Worm (Caenorhabditis elegans) whole organism, early embryonic: ENCODE measurements around the gene ZK792.5.

Experiments used
- B0310.2 ChIP-seq: sonication (generic microtip); optimal IDR thresholded peaks from 2 replicates; lab custom pipeline; 2016; ENCODE audit warnings: mild to moderate bottlenecking, missing genetic modification characterization, missing compliant biosample characterization
- F13C5.2 ChIP-seq: sonication (generic microtip); optimal IDR thresholded peaks from 2 replicates; lab custom pipeline; 2017; ENCODE audit warnings: mild to moderate bottlenecking, missing genetic modification characterization, inconsistent platforms, missing compliant biosample characterization
- aly-1 ChIP-seq: sonication (generic microtip); optimal IDR thresholded peaks from 2 replicates; lab custom pipeline; 2016; ENCODE audit warnings: missing genetic modification characterization, missing compliant biosample characterization
- ama-1 ChIP-seq: fragments of 150-350 bp; optimal IDR thresholded peaks from 2 replicates; lab custom pipeline; 2014
- ceh-13 ChIP-seq: fragments of 200-800 bp; sonication (Bioruptor generic); optimal IDR thresholded peaks from 2 replicates; lab custom pipeline; 2018; ENCODE audit warnings: mild to moderate bottlenecking, missing genetic modification characterization, missing compliant biosample characterization
- ceh-36 ChIP-seq: sonication (generic microtip); optimal IDR thresholded peaks from 2 replicates; lab custom pipeline; 2016; ENCODE audit warnings: missing genetic modification characterization, inconsistent platforms, missing compliant biosample characterization
- ets-7 ChIP-seq: sonication (generic microtip); optimal IDR thresholded peaks from 2 replicates; lab custom pipeline; 2016; ENCODE audit warnings: missing genotype, missing genetic modification characterization, missing compliant biosample characterization
- flt-1 ChIP-seq: fragments of 200-800 bp; sonication (Bioruptor generic); IDR thresholded peaks from 2 replicates; pipeline ENCODE4 v1.3.6; 2022; ENCODE audit warnings: missing genetic modification characterization, missing compliant biosample characterization
- hmbx-1 ChIP-seq: sonication (generic microtip); optimal IDR thresholded peaks from 2 replicates; lab custom pipeline; 2016; ENCODE audit warnings: mild to moderate bottlenecking, missing genetic modification characterization, missing compliant biosample characterization
- hmg-4 ChIP-seq: fragments of 200-800 bp; sonication (Bioruptor generic); optimal IDR thresholded peaks from 2 replicates; lab custom pipeline; 2018; ENCODE audit warnings: mild to moderate bottlenecking, missing genetic modification characterization, missing compliant biosample characterization
- hnd-1 ChIP-seq: sonication (generic microtip); optimal IDR thresholded peaks from 2 replicates; lab custom pipeline; 2016; ENCODE audit warnings: missing genetic modification characterization, missing compliant biosample characterization
- pes-1 ChIP-seq: fragments of 200-800 bp; sonication (Bioruptor generic); IDR thresholded peaks from 2 replicates; pipeline ENCODE4 v1.3.6; 2022; ENCODE audit warnings: missing genetic modification reagents, missing genetic modification characterization, missing compliant biosample characterization
- scrt-1 ChIP-seq: fragments of 200-800 bp; sonication (Bioruptor generic); IDR thresholded peaks from 2 replicates; pipeline ENCODE4 v1.3.6; 2022; ENCODE audit warnings: missing genetic modification characterization, missing compliant biosample characterization
- sea-1 ChIP-seq: fragments of 200-800 bp; sonication (Bioruptor generic); conservative IDR thresholded peaks from 2 replicates; pipeline ENCODE4 v1.3.6; 2022; ENCODE audit warnings: missing genetic modification characterization, missing compliant biosample characterization
- tbx-11 ChIP-seq: fragments of 200-800 bp; sonication (Bioruptor generic); IDR thresholded peaks from 2 replicates; pipeline ENCODE4 v1.3.6; 2022; ENCODE audit warnings: missing genetic modification characterization, missing compliant biosample characterization
- tbx-37 ChIP-seq: fragments of 200-800 bp; sonication (Bioruptor generic); conservative IDR thresholded peaks from 2 replicates; pipeline ENCODE4 v1.3.6; 2022; ENCODE audit warnings: missing genetic modification reagents, missing genetic modification characterization, missing compliant biosample characterization
- tra-4 ChIP-seq: sonication (generic microtip); optimal IDR thresholded peaks from 2 replicates; lab custom pipeline; 2017; ENCODE audit warnings: missing genetic modification characterization, missing compliant biosample characterization

ZK792.5 gene

DNA sequence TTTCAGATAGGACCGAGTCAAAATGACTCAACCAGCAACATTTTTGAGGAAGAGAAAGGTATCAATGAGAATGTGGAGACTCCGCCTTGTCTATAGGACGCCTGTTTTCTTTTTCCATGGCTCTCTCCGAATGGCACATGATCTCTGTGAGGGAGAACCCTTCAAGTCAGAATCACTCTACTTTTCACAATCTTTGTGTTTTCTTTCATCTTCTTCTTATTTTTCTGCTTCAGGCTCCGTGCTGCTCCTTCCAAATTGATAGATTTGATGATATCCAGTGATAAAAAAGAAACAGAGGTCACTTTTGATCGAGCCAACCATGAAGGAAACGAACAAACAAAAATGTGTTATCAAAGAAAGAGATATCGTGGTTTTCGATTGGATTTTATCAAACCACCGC lies 38.9 kb downstream of the ZK792.5 start, which contains the start of gene ZK809.8:
ZK809.8 (minus strand) TSS at position 34 of the 400 bp plus-strand sequence.
- no peak for TF ChIP-seq scrt-1 (GFP tag; lab: Robert Waterston, UW)
- no peak for TF ChIP-seq hmg-4 (GFP tag; lab: Kevin White, UChicago)
- no peak for TF ChIP-seq ama-1
- no peak for TF ChIP-seq B0310.2 (tag; lab: Kevin White, UChicago)
- TF ChIP-seq ets-7 (tag; lab: Kevin White, UChicago), result no peak
- no peak for TF ChIP-seq tra-4
- TF ChIP-seq ceh-13, result no peak
- TF ChIP-seq ceh-36, result no peak
- TF ChIP-seq tbx-37 (GFP tag; lab: Robert Waterston, UW), result no peak
- TF ChIP-seq sea-1 (GFP tag; lab: Robert Waterston, UW), result no peak
- TF ChIP-seq aly-1 (tag; lab: Kevin White, UChicago), result no peak
- no peak for TF ChIP-seq flt-1
- TF ChIP-seq hmbx-1 (tag; lab: Kevin White, UChicago), result no peak
- no peak for TF ChIP-seq tbx-11 (GFP tag; lab: Robert Waterston, UW)

DNA sequence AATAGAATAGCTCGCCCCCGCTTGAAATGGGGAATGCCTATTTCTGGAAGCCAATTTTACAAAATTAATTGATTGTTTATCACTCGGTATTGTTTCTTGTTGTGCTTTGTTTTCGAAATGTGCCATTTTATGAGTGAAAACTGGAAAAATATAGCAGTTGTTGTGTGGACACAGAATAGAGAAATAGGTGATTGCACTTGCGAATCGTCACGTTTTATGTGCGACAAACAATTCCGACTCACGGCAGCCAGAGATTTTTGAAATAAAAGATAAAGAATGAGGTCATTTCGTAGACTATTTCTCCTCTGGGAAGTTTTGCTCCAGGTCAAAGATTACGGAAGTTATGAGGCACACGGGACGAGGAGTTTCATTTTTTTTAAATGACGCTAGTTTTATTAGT lies 41.0 kb downstream of the ZK792.5 start:
- TF ChIP-seq scrt-1 (GFP tag; lab: Robert Waterston, UW) (no peak), ets-7 (tag; lab: Kevin White, UChicago) (no peak), tra-4 (no peak), pes-1 (no peak), ceh-36 (no peak), ama-1 (no peak), hmg-4 (GFP tag; lab: Kevin White, UChicago) (no peak), ceh-13 (no peak), flt-1 (no peak), aly-1 (tag; lab: Kevin White, UChicago) (no peak), tbx-11 (GFP tag; lab: Robert Waterston, UW) (no peak)

DNA sequence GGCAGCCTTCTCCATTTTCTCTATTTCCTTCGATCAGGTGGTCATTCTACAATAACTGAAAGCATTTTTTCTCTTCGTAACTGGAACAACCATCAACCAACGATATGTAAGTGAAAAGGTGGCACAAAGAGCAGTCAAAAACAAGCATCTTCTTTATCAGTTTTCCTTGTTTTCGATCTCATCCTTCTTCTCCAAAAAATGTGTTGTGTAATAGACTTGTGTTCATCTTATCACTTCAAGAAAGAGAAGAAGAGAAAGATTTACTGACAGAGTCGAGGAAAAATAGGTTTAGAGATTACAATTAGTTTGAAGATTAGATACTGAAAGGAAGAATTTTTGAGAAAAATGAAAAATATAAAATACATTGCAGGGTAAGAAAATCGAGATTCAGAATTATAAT lies 42.6 kb downstream of the ZK792.5 start:
- TF ChIP-seq flt-1 (no peak), hmbx-1 (tag; lab: Kevin White, UChicago) (no peak), pes-1 (no peak), tbx-11 (GFP tag; lab: Robert Waterston, UW) (no peak), ama-1 (no peak), scrt-1 (GFP tag; lab: Robert Waterston, UW) (no peak), F13C5.2 (tag; lab: Kevin White, UChicago) (no peak), hnd-1 (tag; lab: Kevin White, UChicago) (no peak), ceh-36 (no peak), ets-7 (tag; lab: Kevin White, UChicago) (no peak), hmg-4 (GFP tag; lab: Kevin White, UChicago) (no peak)

DNA sequence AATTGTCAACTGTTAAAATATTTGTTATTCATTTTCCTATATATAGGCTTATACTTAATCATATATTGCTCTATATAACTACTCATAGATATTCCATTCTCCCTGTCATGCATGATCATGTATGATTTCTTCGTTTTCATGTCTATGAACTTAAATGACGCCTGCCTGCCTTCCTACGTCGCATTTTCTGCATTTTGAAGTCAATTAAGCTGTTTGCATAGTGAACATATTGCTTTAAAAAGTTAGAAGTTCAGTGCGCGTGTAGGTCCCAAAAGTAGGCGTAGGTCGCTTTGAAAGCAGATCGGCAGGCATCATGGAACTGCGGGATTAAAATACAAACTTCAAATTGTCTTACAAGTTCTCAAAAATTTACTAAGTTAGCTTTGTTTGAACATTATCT lies 43.2 kb downstream of the ZK792.5 start:
- TF ChIP-seq ets-7 (tag; lab: Kevin White, UChicago) (no peak), flt-1 (no peak), ceh-36 (no peak), ama-1 (no peak)

DNA sequence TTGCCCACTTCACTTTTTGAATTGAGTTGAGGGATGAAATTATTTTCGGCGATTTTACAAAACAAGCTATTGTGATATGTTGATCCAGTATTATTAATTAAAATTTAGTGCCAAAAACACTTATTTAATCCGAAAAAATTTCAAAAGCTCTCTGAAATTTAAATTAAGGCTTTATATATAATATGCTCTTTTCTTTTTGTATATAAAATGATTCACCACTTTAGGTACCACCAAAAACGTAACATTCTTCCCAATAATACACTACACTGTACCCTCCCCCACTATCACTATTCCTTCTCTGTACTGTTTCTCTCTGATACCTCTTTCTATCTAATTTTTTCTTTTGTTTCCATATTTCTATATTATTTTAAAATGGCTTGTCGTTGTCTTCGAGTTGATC lies 44.1 kb downstream of the ZK792.5 start, which contains the start of gene prx-2:
prx-2 (plus strand) TSS at position 301 of the 400 bp plus-strand sequence.
- no peak for TF ChIP-seq F13C5.2 (tag; lab: Kevin White, UChicago)
- TF ChIP-seq hmg-4 (GFP tag; lab: Kevin White, UChicago), result no peak
- TF ChIP-seq ceh-13, result no peak
- no peak for TF ChIP-seq flt-1
- TF ChIP-seq tbx-37 (GFP tag; lab: Robert Waterston, UW), result no peak
- no peak for TF ChIP-seq ceh-36
- no peak for TF ChIP-seq scrt-1 (GFP tag; lab: Robert Waterston, UW)
- no peak for TF ChIP-seq B0310.2 (tag; lab: Kevin White, UChicago)
- no peak for TF ChIP-seq tbx-11 (GFP tag; lab: Robert Waterston, UW)
- TF ChIP-seq hmbx-1 (tag; lab: Kevin White, UChicago), result no peak
- TF ChIP-seq aly-1 (tag; lab: Kevin White, UChicago), result no peak
- TF ChIP-seq pes-1, result no peak

DNA sequence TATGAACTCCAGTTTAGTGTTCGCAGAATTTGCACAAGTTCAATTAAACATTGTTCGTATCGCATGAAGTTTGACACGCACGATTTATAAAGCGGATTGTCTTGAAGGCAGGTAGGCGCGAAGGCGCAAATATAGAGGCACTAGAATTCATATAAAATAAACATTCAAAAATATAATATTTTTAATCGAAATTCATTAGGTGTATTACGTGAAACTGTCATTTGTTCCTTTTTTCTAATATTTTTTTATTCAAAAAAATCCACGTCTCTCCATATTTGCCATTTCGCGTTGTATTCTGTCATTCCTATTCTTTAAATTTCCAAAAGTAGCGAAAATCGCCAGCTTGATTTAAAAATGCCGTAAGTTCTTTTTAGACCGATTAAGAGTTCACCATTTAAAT lies 46.1 kb downstream of the ZK792.5 start, which contains the start of gene ZK809.1:
ZK809.1 (plus strand) TSS at position 301 of the 400 bp plus-strand sequence.
- TF ChIP-seq tra-4 (no peak), F13C5.2 (tag; lab: Kevin White, UChicago) (no peak), tbx-11 (GFP tag; lab: Robert Waterston, UW) (no peak), ceh-13 (no peak), hmg-4 (GFP tag; lab: Kevin White, UChicago) (no peak), pes-1 (no peak), flt-1 (no peak), B0310.2 (tag; lab: Kevin White, UChicago) (no peak), tbx-37 (GFP tag; lab: Robert Waterston, UW) (no peak), hnd-1 (tag; lab: Kevin White, UChicago) (no peak), ets-7 (tag; lab: Kevin White, UChicago) (no peak), ceh-36 (no peak), ama-1 (no peak)

DNA sequence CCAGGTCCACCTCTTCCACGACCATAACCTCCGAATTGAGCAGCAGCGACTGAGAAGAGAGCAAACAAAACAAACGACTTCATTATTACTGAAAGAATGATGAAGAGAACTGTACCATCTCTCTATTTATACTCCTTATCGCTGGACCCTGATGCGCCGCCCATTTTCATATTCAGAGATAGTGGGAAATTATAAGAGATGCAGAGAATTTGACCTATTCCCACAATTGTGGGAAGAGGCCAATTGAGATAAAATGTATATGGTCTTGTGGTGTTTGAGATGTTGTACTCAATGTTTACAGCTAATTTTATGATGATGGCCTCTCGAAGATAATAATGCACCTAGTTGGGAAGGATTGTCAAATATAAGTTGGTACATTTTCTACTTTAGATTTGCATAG lies 47.0 kb downstream of the ZK792.5 start, which contains the start of gene ttr-50:
ttr-50 (minus strand) TSS at position 101 of the 400 bp plus-strand sequence.
- TF ChIP-seq pes-1 (no peak), ceh-13 (no peak), F13C5.2 (tag; lab: Kevin White, UChicago) (no peak), tra-4 (no peak), aly-1 (tag; lab: Kevin White, UChicago) (no peak), tbx-11 (GFP tag; lab: Robert Waterston, UW) (no peak), hmbx-1 (tag; lab: Kevin White, UChicago) (no peak), tbx-37 (GFP tag; lab: Robert Waterston, UW) (no peak), scrt-1 (GFP tag; lab: Robert Waterston, UW) (no peak)

DNA sequence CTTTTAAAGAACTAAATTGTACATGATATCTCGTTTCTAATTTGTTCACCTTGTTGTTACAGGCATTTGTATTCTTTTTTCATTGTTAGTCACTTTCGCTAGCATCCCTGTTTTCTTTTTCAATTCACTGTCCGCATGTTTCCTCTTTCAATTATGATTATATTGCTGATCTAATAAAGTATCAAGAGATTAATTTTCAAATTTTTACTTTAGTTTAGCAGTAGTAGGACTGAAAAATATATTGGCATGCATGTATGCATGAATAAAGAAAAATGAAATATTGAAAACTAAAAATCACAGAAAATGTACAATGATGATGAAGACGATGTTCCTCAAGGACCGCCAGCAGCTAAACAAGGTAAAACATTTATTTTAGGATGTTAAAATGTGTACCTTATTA lies 49.9 kb downstream of the ZK792.5 start, which contains the start of gene rbm-17:
rbm-17 (plus strand) TSS at position 301 of the 400 bp plus-strand sequence.
- no peak for TF ChIP-seq ama-1
- TF ChIP-seq sea-1 (GFP tag; lab: Robert Waterston, UW), result no peak
- no peak for TF ChIP-seq tbx-37 (GFP tag; lab: Robert Waterston, UW)
- no peak for TF ChIP-seq hmbx-1 (tag; lab: Kevin White, UChicago)
- TF ChIP-seq ceh-36, result no peak
